Fruit fly (Drosophila melanogaster): ENCODE measurements around the gene koko.

- TF ChIP-seq Rel (GFP tag; optimal IDR thresholded peaks at IDR 0.05), result peak; percentile 4
- TF ChIP-seq Rel (tag; optimal IDR thresholded peaks at IDR 0.05), result peak; percentile 53
- no peak for TF ChIP-seq N (GFP tag; optimal IDR thresholded peaks at IDR 0.05)
- no peak for TF ChIP-seq usp (GFP tag; optimal IDR thresholded peaks at IDR 0.05)
These were observed 33.9 kb downstream of the koko start for dm6 chr3R:18436550-18437362.
